Worm (Caenorhabditis elegans) whole organism, midembryonic: ENCODE measurements around the gene trp-2.

Experiments
- T22C8.4 ChIP-seq: fragments of 200-800 bp; sonication (Bioruptor generic); IDR thresholded peaks from 2 replicates; pipeline ENCODE4 v1.3.6; 2022; ENCODE audit warnings: missing genetic modification characterization, missing compliant biosample characterization
- cog-1 ChIP-seq: sonication (generic microtip); optimal IDR thresholded peaks from 2 replicates; lab custom pipeline; 2016; ENCODE audit warnings: missing genetic modification characterization, missing compliant biosample characterization
- flt-1 ChIP-seq: fragments of 200-800 bp; sonication (Bioruptor generic); IDR thresholded peaks from 2 replicates; pipeline ENCODE4 v1.3.6; 2022; ENCODE audit warnings: missing genetic modification characterization, missing compliant biosample characterization
- klf-2 ChIP-seq: fragments of 200-800 bp; sonication (Bioruptor generic); conservative IDR thresholded peaks from 2 replicates; pipeline ENCODE4 v1.3.6; 2022; ENCODE audit warnings: missing genetic modification reagents, missing genetic modification characterization, missing compliant biosample characterization
- med-1 ChIP-seq: sonication (generic microtip); optimal IDR thresholded peaks from 2 replicates; lab custom pipeline; 2017; ENCODE audit warnings: missing genetic modification characterization, mild to moderate bottlenecking, missing compliant biosample characterization, antibody characterized with exemption, missing genetic modification reagents; ENCODE audit not compliant: insufficient read depth
- ref-1 ChIP-seq: fragments of 200-800 bp; sonication (Bioruptor generic); conservative IDR thresholded peaks from 2 replicates; pipeline ENCODE4 v1.3.6; 2022; ENCODE audit warnings: missing genetic modification reagents, missing genetic modification characterization, missing compliant biosample characterization
- tab-1 ChIP-seq: fragments of 200-800 bp; sonication (Bioruptor generic); IDR thresholded peaks from 2 replicates; pipeline ENCODE4 v1.3.6; 2022; ENCODE audit warnings: missing genetic modification characterization, missing compliant biosample characterization
- ztf-23 ChIP-seq: fragments of 200-800 bp; sonication (Bioruptor generic); IDR thresholded peaks from 2 replicates; pipeline ENCODE4 v1.3.6; 2022; ENCODE audit warnings: missing genetic modification reagents, missing genetic modification characterization, missing compliant biosample characterization
- ztf-29 ChIP-seq: fragments of 200-800 bp; sonication (Bioruptor generic); IDR thresholded peaks from 2 replicates; pipeline ENCODE4 v1.3.6; 2022; ENCODE audit warnings: missing genetic modification reagents, missing genetic modification characterization, missing compliant biosample characterization

- no peak for TF ChIP-seq tab-1
- no peak for TF ChIP-seq ztf-29 (GFP tag; lab: Robert Waterston, UW)
- TF ChIP-seq cog-1 = no peak
- no peak for TF ChIP-seq flt-1 (GFP tag; lab: Robert Waterston, UW)
- no peak for TF ChIP-seq med-1 (GFP tag; lab: Kevin White, UChicago)
- TF ChIP-seq T22C8.4 = no peak
- no peak for TF ChIP-seq ref-1 (GFP tag; lab: Robert Waterston, UW)
- TF ChIP-seq klf-2 (GFP tag; lab: Robert Waterston, UW) = no peak
- TF ChIP-seq ztf-23 = no peak
Measured at ce11 chrIII:1030965-1031364, 39.3 kb downstream of the trp-2 start, which contains the start of the genes clc-26 and E_BE45912.2.
